Worm (Caenorhabditis elegans) whole organism, L4 larva: ENCODE data around the gene T14B4.8.

Source experiments
- D1046.2 ChIP-seq: fragments of 200-800 bp; sonication (Bioruptor generic); IDR thresholded peaks from 2 replicates; pipeline ENCODE4 v1.3.6; 2022; ENCODE audit warnings: missing genetic modification characterization, missing compliant biosample characterization
- dve-1 ChIP-seq: sonication (generic microtip); optimal IDR thresholded peaks from 2 replicates; lab custom pipeline; 2017; ENCODE audit warnings: antibody characterized with exemption, mild to moderate bottlenecking, missing genetic modification characterization, missing compliant biosample characterization; ENCODE audit not compliant: insufficient read depth
- mdl-1 ChIP-seq, 2 experiments: fragments of 150-350 bp in 1 of 2; sonication (generic microtip) in 1 of 2; optimal IDR thresholded peaks; 2 replicates each; lab custom pipeline; 2014 to 2017; ENCODE audit warnings: missing biosample characterization in 2 of 2, missing genetic modification characterization in 2 of 2
- nhr-11 ChIP-seq: fragments of 150-350 bp; optimal IDR thresholded peaks from 2 replicates; lab custom pipeline; 2014; ENCODE audit warnings: missing biosample characterization, missing genetic modification characterization
- nhr-237 ChIP-seq: sonication (generic microtip); optimal IDR thresholded peaks from 2 replicates; lab custom pipeline; 2017; ENCODE audit warnings: missing biosample characterization, missing genetic modification characterization
- rbr-2 ChIP-seq: sonication (generic microtip); optimal IDR thresholded peaks from 2 replicates; lab custom pipeline; 2016; ENCODE audit warnings: missing genotype, missing genetic modification characterization, missing compliant biosample characterization
- set-16 ChIP-seq: fragments of 200-800 bp; sonication (Bioruptor generic); IDR thresholded peaks from 2 replicates; pipeline ENCODE4 v1.3.6; 2022; ENCODE audit warnings: missing genetic modification reagents, missing genetic modification characterization, missing compliant biosample characterization

ce11 chrII:6772482-6772881 lies 43.3 kb upstream of the T14B4.8 start:
- no peak for TF ChIP-seq mdl-1 (tag; optimal IDR thresholded peaks at IDR 0.05; lab: Kevin White, UChicago)
- TF ChIP-seq nhr-237, result no peak
- no peak for TF ChIP-seq rbr-2
- TF ChIP-seq nhr-11 (tag; lab: Kevin White, UChicago), result no peak
- no peak for TF ChIP-seq D1046.2
- TF ChIP-seq dve-1 (tag; lab: Kevin White, UChicago), result no peak
- TF ChIP-seq set-16, result no peak
